Worm (Caenorhabditis elegans) whole organism, midembryonic: ENCODE results near the gene rsp-4.

Source experiments
- ref-1 ChIP-seq: fragments of 200-800 bp; sonication (Bioruptor generic); conservative IDR thresholded peaks from 2 replicates; pipeline ENCODE4 v1.3.6; 2022; ENCODE audit warnings: missing genetic modification reagents, missing genetic modification characterization, missing compliant biosample characterization
- ztf-23 ChIP-seq: fragments of 200-800 bp; sonication (Bioruptor generic); IDR thresholded peaks from 2 replicates; pipeline ENCODE4 v1.3.6; 2022; ENCODE audit warnings: missing genetic modification reagents, missing genetic modification characterization, missing compliant biosample characterization

DNA sequence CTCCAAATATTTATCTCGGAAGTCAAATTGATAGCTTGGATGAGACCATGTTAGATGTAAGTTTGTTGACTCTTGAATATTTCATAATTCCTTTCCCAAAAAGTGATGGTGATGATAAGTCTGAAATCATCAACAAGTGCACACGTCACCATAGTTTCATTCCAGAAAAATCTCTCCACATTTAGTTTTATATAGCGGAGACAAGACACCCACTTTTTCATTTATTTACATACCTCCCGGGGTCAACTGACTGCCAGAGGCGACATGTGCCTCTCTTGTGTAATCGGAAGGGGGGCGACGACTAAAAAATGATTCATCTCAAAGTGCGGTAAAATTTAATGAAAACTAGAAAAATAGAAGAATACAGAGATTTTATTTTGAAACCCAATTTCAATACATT is 50.3 kb downstream of the rsp-4 start:
- no peak for TF ChIP-seq ztf-23 (GFP tag; lab: Robert Waterston, UW)
- no peak for TF ChIP-seq ref-1 (GFP tag; lab: Robert Waterston, UW)
